Fruit fly (Drosophila melanogaster) whole organism, embryonic: ENCODE results near the gene Slc25A46a.

Source experiments
- ATbp ChIP-seq: fragments of 200-800 bp; sonication (Bioruptor generic); optimal IDR thresholded peaks from 2 replicates; lab custom pipeline; 2017; ENCODE audit warnings: missing biosample characterization, mild to moderate bottlenecking, missing genetic modification characterization, missing genetic modification reagents
- Ada2b ChIP-seq: fragments of 200-800 bp; sonication (Bioruptor generic); IDR thresholded peaks from 2 replicates; pipeline ENCODE4 v1.3.6; 2022; ENCODE audit warnings: missing biosample characterization, missing genetic modification characterization
- BEAF-32 ChIP-seq: fragments of 200-800 bp; sonication (Bioruptor generic); optimal IDR thresholded peaks from 3 replicates; lab custom pipeline; 2017; ENCODE audit warnings: missing biosample characterization, missing genetic modification characterization, mild to moderate bottlenecking, moderate library complexity, missing genetic modification reagents
- Bgb ChIP-seq: fragments of 200-800 bp; sonication (Bioruptor generic); IDR thresholded peaks from 2 replicates; pipeline ENCODE4 v1.3.6; 2022; ENCODE audit warnings: missing biosample characterization, missing genetic modification characterization; ENCODE audit not compliant: partially characterized antibody
- CG10321 ChIP-seq: fragments of 200-800 bp; sonication (Bioruptor generic); IDR thresholded peaks from 2 replicates; pipeline ENCODE4 v1.3.6; 2022; ENCODE audit warnings: missing biosample characterization, missing genetic modification characterization
- CG10462 ChIP-seq: fragments of 200-800 bp; sonication (Bioruptor generic); optimal IDR thresholded peaks from 2 replicates; lab custom pipeline; 2016; ENCODE audit warnings: missing biosample characterization, missing genetic modification characterization
- CG1233 ChIP-seq: fragments of 200-800 bp; sonication (Bioruptor generic); optimal IDR thresholded peaks from 4 replicates; lab custom pipeline; 2018; ENCODE audit warnings: missing biosample characterization, mild to moderate bottlenecking, missing genetic modification characterization
- CG14710 ChIP-seq: fragments of 200-800 bp; sonication (Bioruptor generic); optimal IDR thresholded peaks from 3 replicates; lab custom pipeline; 2019; ENCODE audit warnings: missing biosample characterization, mild to moderate bottlenecking, missing genetic modification characterization, moderate library complexity
- CG18764 ChIP-seq: fragments of 200-800 bp; sonication (Bioruptor generic); optimal IDR thresholded peaks from 3 replicates; lab custom pipeline; 2016; ENCODE audit warnings: missing biosample characterization, missing genetic modification characterization
- CG2202 ChIP-seq: fragments of 200-800 bp; sonication (Bioruptor generic); optimal IDR thresholded peaks from 2 replicates; lab custom pipeline; 2018; ENCODE audit warnings: missing biosample characterization, mild to moderate bottlenecking, missing genetic modification characterization
- CG42726 ChIP-seq: fragments of 200-800 bp; sonication (Bioruptor generic); IDR thresholded peaks from 2 replicates; pipeline ENCODE4 v1.3.6; 2022; ENCODE audit warnings: missing biosample characterization, missing genetic modification characterization; ENCODE audit not compliant: partially characterized antibody
- CG43689 ChIP-seq: fragments of 200-800 bp; sonication (Bioruptor generic); IDR thresholded peaks from 2 replicates; pipeline ENCODE4 v1.3.6; 2022; ENCODE audit warnings: missing biosample characterization, missing genetic modification characterization
- CG4617 ChIP-seq: fragments of 200-800 bp; sonication (Bioruptor generic); optimal IDR thresholded peaks from 3 replicates; lab custom pipeline; 2016; ENCODE audit warnings: missing biosample characterization, missing genetic modification characterization, borderline replicate concordance
- CG5180 ChIP-seq: fragments of 200-800 bp; sonication (Bioruptor generic); optimal IDR thresholded peaks from 3 replicates; lab custom pipeline; 2017; ENCODE audit warnings: missing biosample characterization, missing genetic modification characterization, mild to moderate bottlenecking, moderate library complexity, missing genetic modification reagents
- CG6175 ChIP-seq: fragments of 200-800 bp; sonication (Bioruptor generic); IDR thresholded peaks from 3 replicates; pipeline ENCODE4 v1.3.6; 2022; ENCODE audit warnings: missing biosample characterization, missing genetic modification characterization
- CG6854 ChIP-seq: fragments of 200-800 bp; sonication (Bioruptor generic); optimal IDR thresholded peaks from 3 replicates; lab custom pipeline; 2017; ENCODE audit warnings: missing biosample characterization, mild to moderate bottlenecking, missing genetic modification characterization
- CG8290 ChIP-seq, 3 experiments: fragments of 200-800 bp; sonication (Bioruptor generic); optimal IDR thresholded peaks; 2 replicates each; lab custom pipeline; 2016 to 2019; ENCODE audit warnings: missing biosample characterization in 3 of 3, missing genetic modification characterization in 3 of 3, mild to moderate bottlenecking in 2 of 3, moderate library complexity in 1 of 3
- CG8765 ChIP-seq: fragments of 200-800 bp; sonication (Bioruptor generic); IDR thresholded peaks from 2 replicates; pipeline ENCODE4 v1.3.6; 2022; ENCODE audit warnings: missing biosample characterization, missing genetic modification characterization
- CrebB ChIP-seq: fragments of 200-800 bp; sonication (Bioruptor generic); optimal IDR thresholded peaks from 3 replicates; lab custom pipeline; 2018; ENCODE audit warnings: missing biosample characterization, mild to moderate bottlenecking, missing genetic modification characterization
- Doc2 ChIP-seq: fragments of 200-800 bp; sonication (Bioruptor generic); IDR thresholded peaks from 2 replicates; pipeline ENCODE4 v1.3.6; 2022; ENCODE audit warnings: missing biosample characterization, missing genetic modification characterization
- Doc3 ChIP-seq: fragments of 200-800 bp; sonication (Bioruptor generic); IDR thresholded peaks from 3 replicates; pipeline ENCODE4 v1.3.6; 2022; ENCODE audit warnings: missing biosample characterization, missing genetic modification characterization; ENCODE audit not compliant: partially characterized antibody
- E2f1 ChIP-seq: fragments of 200-800 bp; sonication (Bioruptor generic); IDR thresholded peaks from 2 replicates; pipeline ENCODE4 v1.3.6; 2022; ENCODE audit warnings: missing biosample characterization, missing genetic modification characterization
- Eip74EF ChIP-seq, 2 experiments: fragments of 200-800 bp in 1 of 2; fragments of >200 bp in 1 of 2; sonication (Bioruptor generic) in 1 of 2; optimal IDR thresholded peaks; 2 replicates each; lab custom pipeline; 2017 to 2019; ENCODE audit warnings: missing biosample characterization in 2 of 2, missing genetic modification characterization in 2 of 2, mild to moderate bottlenecking in 1 of 2, moderate library complexity in 1 of 2
- Ets97D ChIP-seq: fragments of 200-800 bp; sonication (Bioruptor generic); optimal IDR thresholded peaks from 3 replicates; lab custom pipeline; 2016; ENCODE audit warnings: missing biosample characterization, missing genetic modification characterization
- Fer1 ChIP-seq: fragments of 200-800 bp; sonication (Bioruptor generic); optimal IDR thresholded peaks from 2 replicates; lab custom pipeline; 2017; ENCODE audit warnings: missing biosample characterization, mild to moderate bottlenecking, missing genetic modification characterization
- H2.0 ChIP-seq: fragments of 200-800 bp; sonication (Bioruptor generic); IDR thresholded peaks from 2 replicates; pipeline ENCODE4 v1.3.6; 2022; ENCODE audit warnings: missing biosample characterization, missing genetic modification characterization
- MBD-R2 ChIP-seq: fragments of 200-800 bp; sonication (Bioruptor generic); IDR thresholded peaks from 2 replicates; pipeline ENCODE4 v1.3.6; 2022; ENCODE audit warnings: missing biosample characterization, missing genetic modification characterization
- MESR4 ChIP-seq: fragments of 200-800 bp; sonication (Bioruptor generic); optimal IDR thresholded peaks from 2 replicates; lab custom pipeline; 2018; ENCODE audit warnings: missing biosample characterization, mild to moderate bottlenecking, missing genetic modification characterization, moderate library complexity
- MTF-1 ChIP-seq: fragments of 200-800 bp; sonication (Bioruptor generic); optimal IDR thresholded peaks from 2 replicates; lab custom pipeline; 2018; ENCODE audit warnings: missing biosample characterization, mild to moderate bottlenecking, missing genetic modification characterization, borderline replicate concordance
- Neu2 ChIP-seq: fragments of 200-800 bp; sonication (Bioruptor generic); optimal IDR thresholded peaks from 3 replicates; lab custom pipeline; 2016; ENCODE audit warnings: missing biosample characterization, missing genetic modification characterization, borderline replicate concordance
- Opbp ChIP-seq: fragments of 200-800 bp; sonication (Bioruptor generic); IDR thresholded peaks from 3 replicates; pipeline ENCODE4 v1.3.6; 2022; ENCODE audit warnings: missing biosample characterization, missing genetic modification characterization; ENCODE audit not compliant: partially characterized antibody
- Poxn ChIP-seq: fragments of 200-800 bp; sonication (Bioruptor generic); IDR thresholded peaks from 2 replicates; pipeline ENCODE4 v1.3.6; 2022; ENCODE audit warnings: missing biosample characterization, missing genetic modification characterization
- Taf1 ChIP-seq: fragments of 200-800 bp; sonication (Bioruptor generic); IDR thresholded peaks from 2 replicates; pipeline ENCODE4 v1.3.6; 2022; ENCODE audit warnings: missing biosample characterization, missing genetic modification characterization
- abd-A ChIP-seq: fragments of 200-800 bp; sonication (Bioruptor generic); optimal IDR thresholded peaks from 3 replicates; lab custom pipeline; 2019; ENCODE audit warnings: missing biosample characterization, mild to moderate bottlenecking, missing genetic modification characterization, moderate library complexity
- amos ChIP-seq: fragments of 200-800 bp; sonication (Bioruptor generic); IDR thresholded peaks from 2 replicates; pipeline ENCODE4 v1.3.6; 2022; ENCODE audit warnings: missing biosample characterization, missing genetic modification characterization; ENCODE audit not compliant: partially characterized antibody
- chif ChIP-seq, 2 experiments: fragments of 200-800 bp; sonication (Bioruptor generic); optimal IDR thresholded peaks; 3 replicates each; lab custom pipeline; 2016; ENCODE audit warnings: missing biosample characterization in 2 of 2, missing genetic modification characterization in 2 of 2
- croc ChIP-seq: fragments of 200-800 bp; sonication (Bioruptor generic); conservative IDR thresholded peaks from 3 replicates; pipeline ENCODE4 v1.3.6; 2022; ENCODE audit warnings: missing biosample characterization, missing genetic modification characterization
- disco-r ChIP-seq: fragments of 200-800 bp; sonication (Bioruptor generic); optimal IDR thresholded peaks from 2 replicates; lab custom pipeline; 2016; ENCODE audit warnings: missing biosample characterization, missing genetic modification characterization
- dysf ChIP-seq: fragments of 200-800 bp; sonication (Bioruptor generic); IDR thresholded peaks from 3 replicates; pipeline ENCODE4 v1.3.6; 2022; ENCODE audit warnings: missing biosample characterization, missing genetic modification characterization
- gem ChIP-seq: fragments of 200-800 bp; sonication (Bioruptor generic); optimal IDR thresholded peaks from 2 replicates; lab custom pipeline; 2019; ENCODE audit warnings: missing biosample characterization, mild to moderate bottlenecking, missing genetic modification characterization, moderate library complexity
- jumu ChIP-seq: fragments of 200-800 bp; sonication (Bioruptor generic); optimal IDR thresholded peaks from 3 replicates; lab custom pipeline; 2016; ENCODE audit warnings: missing biosample characterization, missing genetic modification characterization
- kah ChIP-seq: fragments of 200-800 bp; sonication (Bioruptor generic); optimal IDR thresholded peaks from 2 replicates; lab custom pipeline; 2018; ENCODE audit warnings: missing biosample characterization, mild to moderate bottlenecking, missing genetic modification characterization
- sd ChIP-seq: fragments of 200-800 bp; sonication (Bioruptor generic); optimal IDR thresholded peaks from 3 replicates; lab custom pipeline; 2018; ENCODE audit warnings: missing biosample characterization, mild to moderate bottlenecking, missing genetic modification characterization, moderate library complexity
- seq ChIP-seq: fragments of 200-800 bp; sonication (Bioruptor generic); IDR thresholded peaks from 2 replicates; pipeline ENCODE4 v1.3.6; 2022; ENCODE audit warnings: missing biosample characterization, missing genetic modification characterization
- sima ChIP-seq: fragments of 200-800 bp; sonication (Bioruptor generic); optimal IDR thresholded peaks from 2 replicates; lab custom pipeline; 2016; ENCODE audit warnings: missing biosample characterization, missing genetic modification characterization
- so ChIP-seq: fragments of 200-800 bp; sonication (Bioruptor generic); IDR thresholded peaks from 3 replicates; pipeline ENCODE4 v1.3.6; 2022; ENCODE audit warnings: missing biosample characterization, missing genetic modification characterization
- toy ChIP-seq: fragments of 200-800 bp; sonication (Bioruptor generic); IDR thresholded peaks from 2 replicates; pipeline ENCODE4 v1.3.6; 2022; ENCODE audit warnings: missing biosample characterization, missing genetic modification characterization
- trem ChIP-seq: fragments of 200-800 bp; optimal IDR thresholded peaks from 3 replicates; lab custom pipeline; 2019; ENCODE audit warnings: missing biosample characterization, mild to moderate bottlenecking, missing genetic modification characterization, moderate library complexity
- vvl ChIP-seq: fragments of 200-800 bp; sonication (Bioruptor generic); IDR thresholded peaks from 2 replicates; pipeline ENCODE4 v1.3.6; 2022; ENCODE audit warnings: missing biosample characterization, missing genetic modification characterization
- wor ChIP-seq: fragments of 200-800 bp; sonication (Bioruptor generic); IDR thresholded peaks from 2 replicates; pipeline ENCODE4 v1.3.6; 2022; ENCODE audit warnings: missing biosample characterization, missing genetic modification characterization

The Slc25A46a gene

DNA sequence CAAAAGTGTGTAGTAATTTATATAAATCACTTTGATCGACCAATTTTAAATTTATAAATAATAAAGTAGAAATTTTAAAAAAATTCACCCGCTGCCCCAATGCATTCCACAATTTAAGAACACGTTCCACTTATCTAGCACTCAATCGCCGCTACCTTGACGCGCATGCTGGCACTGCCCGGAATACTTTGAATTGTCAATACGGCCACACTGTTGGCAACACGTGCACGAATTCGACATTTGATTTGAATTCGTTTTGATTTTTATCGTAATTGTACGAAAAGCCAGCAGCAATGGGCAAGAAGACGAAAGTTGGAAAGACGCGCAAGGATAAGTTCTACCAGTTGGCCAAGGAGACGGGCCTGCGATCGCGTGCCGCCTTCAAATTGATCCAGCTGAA, 13.3 kb downstream of the Slc25A46a start, which contains the start of gene CG8939 (continued):
- TF ChIP-seq CG42726 (GFP tag; lab: Robert Waterston, UW), result no peak
- peak; percentile 42 for TF ChIP-seq Ets97D
- TF ChIP-seq sd (tag; lab: Kevin White, UChicago), result no peak
- no peak for TF ChIP-seq Poxn (GFP tag; lab: Robert Waterston, UW)
- TF ChIP-seq CG10321 (GFP tag; lab: Robert Waterston, UW), result no peak
- no peak for TF ChIP-seq CG10462 (GFP tag; lab: Kevin White, UChicago)
- TF ChIP-seq MBD-R2 (GFP tag; lab: Robert Waterston, UW), result peak; percentile 65
- 0 out of 3 replicates have a peak, but pooled peaks have one; percentile 21 for TF ChIP-seq Opbp
- TF ChIP-seq CG5180 (GFP tag; lab: Kevin White, UChicago), result no peak
- TF ChIP-seq H2.0, result no peak
- TF ChIP-seq Doc2 (GFP tag; lab: Robert Waterston, UW), result no peak
- no peak for TF ChIP-seq dysf (GFP tag; lab: Robert Waterston, UW)
- TF ChIP-seq Eip74EF (GFP tag; optimal IDR thresholded peaks at IDR 0.05; lab: Kevin White, UChicago), result no peak
- TF ChIP-seq E2f1, result no peak
- no peak for TF ChIP-seq CG43689
- TF ChIP-seq sima (GFP tag; lab: Kevin White, UChicago), result no peak
- no peak for TF ChIP-seq CG8290 (GFP tag; optimal IDR thresholded peaks at IDR 0.05; lab: Kevin White, UChicago)
- TF ChIP-seq CG8290 (tag; optimal IDR thresholded peaks at IDR 0.05; lab: Kevin White, UChicago), result no peak
- no peak for TF ChIP-seq seq (GFP tag; lab: Robert Waterston, UW)
- TF ChIP-seq toy (GFP tag; lab: Robert Waterston, UW), result no peak
- peak; percentile 15 for TF ChIP-seq CG4617
- peak; percentile 17; the same call in 1 of the 2 replicates for TF ChIP-seq amos (GFP tag; lab: Robert Waterston, UW)
- no peak for TF ChIP-seq abd-A (tag; lab: Kevin White, UChicago)
- TF ChIP-seq trem (tag; lab: Kevin White, UChicago), result peak; percentile 43
- no peak for TF ChIP-seq MTF-1 (GFP tag; lab: Kevin White, UChicago)
- TF ChIP-seq Neu2 (GFP tag; lab: Kevin White, UChicago), result no peak
- no peak for TF ChIP-seq Doc3
- TF ChIP-seq so (GFP tag; lab: Robert Waterston, UW), result no peak
- no peak for TF ChIP-seq CG6854 (GFP tag; lab: Kevin White, UChicago)
- TF ChIP-seq vvl (GFP tag; lab: Robert Waterston, UW), result no peak
- peak; percentile 37 for TF ChIP-seq BEAF-32 (GFP tag; lab: Kevin White, UChicago)
- TF ChIP-seq Taf1 (GFP tag; lab: Robert Waterston, UW), result no peak
- no peak for TF ChIP-seq Fer1 (GFP tag; lab: Kevin White, UChicago)
- TF ChIP-seq CG8765, result no peak
- no peak for TF ChIP-seq chif (GFP tag; optimal IDR thresholded peaks at IDR 0.05; lab: Kevin White, UChicago)
- TF ChIP-seq CG14710 (tag; lab: Kevin White, UChicago), result peak; percentile 33
- TF ChIP-seq MESR4 (GFP tag; lab: Kevin White, UChicago), result peak; percentile 67
- no peak for TF ChIP-seq kah (GFP tag; lab: Kevin White, UChicago)
- no peak for TF ChIP-seq Ada2b (GFP tag; lab: Robert Waterston, UW)
- TF ChIP-seq CG6175, result no peak
- no peak for TF ChIP-seq wor
- no peak for TF ChIP-seq jumu (GFP tag; lab: Kevin White, UChicago)
- no peak for TF ChIP-seq disco-r (GFP tag; lab: Kevin White, UChicago)
- no peak for TF ChIP-seq CG18764 (GFP tag; lab: Kevin White, UChicago)
- no peak for TF ChIP-seq ATbp (GFP tag; lab: Kevin White, UChicago)
- no peak for TF ChIP-seq CG2202
- TF ChIP-seq CrebB (tag; lab: Kevin White, UChicago), result no peak
- no peak for TF ChIP-seq croc (GFP tag; lab: Robert Waterston, UW)
- TF ChIP-seq CG1233, result no peak
- peak; percentile 54 for TF ChIP-seq Bgb (GFP tag; lab: Robert Waterston, UW)
- TF ChIP-seq gem (tag; lab: Kevin White, UChicago), result no peak
